Worm (Caenorhabditis elegans): ENCODE measurements around the gene H40L08.9.

DNA sequence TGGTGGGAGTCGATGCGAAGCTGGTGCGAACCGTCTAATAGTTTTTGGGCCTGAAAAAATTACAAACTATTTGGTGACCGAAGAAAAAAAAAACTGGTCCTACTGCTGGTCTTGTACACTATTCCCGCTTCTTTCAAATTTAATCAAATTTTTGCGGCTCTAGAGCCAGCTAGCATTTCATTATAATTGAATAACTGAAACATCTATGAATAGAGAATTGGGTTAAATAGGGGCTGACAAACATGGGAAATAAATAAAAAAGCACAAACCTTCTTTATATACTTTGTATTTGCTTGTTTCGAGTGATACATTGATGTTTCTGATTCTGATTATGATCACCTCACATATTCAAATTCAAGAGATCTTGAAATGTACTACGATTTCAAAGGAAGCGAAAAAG lies 48.9 kb upstream of the H40L08.9 start:
- TF ChIP-seq dmd-4 (tag; optimal IDR thresholded peaks at IDR 0.05; ENCODE audit: borderline replicate concordance) (no peak), ceh-6 (GFP tag; optimal IDR thresholded peaks at IDR 0.05) (no peak), zip-5 (tag; optimal IDR thresholded peaks at IDR 0.05) (no peak), hlh-30 (tag; optimal IDR thresholded peaks at IDR 0.05; ENCODE audit: insufficient read depth) (no peak), ama-1 (optimal IDR thresholded peaks at IDR 0.05) (no peak), fkh-10 (GFP tag; optimal IDR thresholded peaks at IDR 0.05) (no peak), Y22D7AL.16 (tag; optimal IDR thresholded peaks at IDR 0.05) (no peak), lin-11 (tag; optimal IDR thresholded peaks at IDR 0.05) (no peak), nhr-232 (tag; optimal IDR thresholded peaks at IDR 0.05) (no peak), hlh-6 (tag; optimal IDR thresholded peaks at IDR 0.05) (no peak)

Data from whole organism, late embryonic.